5 fruit fly cellular contexts compared by ENCODE assay signal in genomic region chrX:8437285-8438110, dm6.
TF ChIP-seq lines count a peak whose summit lies in the region.

Gene Miga, minus strand, starts transcription at chrX:8437820.

- no peak for TF ChIP-seq CTCF in whole organism, embryonic (GFP tag; optimal IDR thresholded peaks at IDR 0.05; lab: Kevin White, UChicago)

TF ChIP-seq in whole organism, adult, 20 proteins besides CTCF, POLR2A, EP300 and RAD21:
- TF ChIP-seq bab1 (GFP tag; optimal IDR thresholded peaks at IDR 0.05; lab: Kevin White, UChicago) (peak; percentile 33), ovo (GFP tag; optimal IDR thresholded peaks at IDR 0.05; lab: Kevin White, UChicago) (peak; percentile 100), pad (GFP tag; optimal IDR thresholded peaks at IDR 0.05; lab: Kevin White, UChicago) (peak; percentile 96), toe (GFP tag; optimal IDR thresholded peaks at IDR 0.05; lab: Kevin White, UChicago) (no peak), CG14711 (tag; optimal IDR thresholded peaks at IDR 0.05; lab: Kevin White, UChicago) (no peak), Mnt (GFP tag; optimal IDR thresholded peaks at IDR 0.05; lab: Kevin White, UChicago) (peak; percentile 21), CG33017 (tag; optimal IDR thresholded peaks at IDR 0.05; lab: Kevin White, UChicago) (no peak), Hr96 (GFP tag; optimal IDR thresholded peaks at IDR 0.05; lab: Kevin White, UChicago) (no peak), tj (GFP tag; optimal IDR thresholded peaks at IDR 0.05; lab: Kevin White, UChicago) (peak; percentile 62), cic (GFP tag; optimal IDR thresholded peaks at IDR 0.05; lab: Kevin White, UChicago) (no peak), CG7101 (tag; optimal IDR thresholded peaks at IDR 0.05; lab: Kevin White, UChicago) (no peak), CG1620 (GFP tag; optimal IDR thresholded peaks at IDR 0.05; lab: Kevin White, UChicago) (no peak), CG7045 (GFP tag; optimal IDR thresholded peaks at IDR 0.05; lab: Kevin White, UChicago) (no peak), Crg-1 (GFP tag; optimal IDR thresholded peaks at IDR 0.05; lab: Kevin White, UChicago) (peak; percentile 10)
TF ChIP-seq in whole organism, adult: peak in this region for 6.

TF ChIP-seq in whole organism, embryonic, 481 proteins besides CTCF, POLR2A, EP300 and RAD21 (continues in another document):
- TF ChIP-seq CG4730 (GFP tag; IDR thresholded peaks at IDR 0.05; lab: Robert Waterston, UW) (no peak), CG13624 (GFP tag; optimal IDR thresholded peaks at IDR 0.05; lab: Kevin White, UChicago) (no peak), Ptx1 (GFP tag; IDR thresholded peaks at IDR 0.05; lab: Robert Waterston, UW) (no peak), Pdp1 (GFP tag; optimal IDR thresholded peaks at IDR 0.05; lab: Kevin White, UChicago) (no peak), shn (GFP tag; optimal IDR thresholded peaks at IDR 0.05; lab: Kevin White, UChicago) (no peak), cad (GFP tag; optimal IDR thresholded peaks at IDR 0.05; lab: Kevin White, UChicago) (no peak), CG11085 (GFP tag; IDR thresholded peaks at IDR 0.05; lab: Robert Waterston, UW) (no peak), h (optimal IDR thresholded peaks at IDR 0.05; lab: Kevin White, UChicago) (no peak), trh (GFP tag; optimal IDR thresholded peaks at IDR 0.05; lab: Kevin White, UChicago) (no peak), CG14710 (tag; optimal IDR thresholded peaks at IDR 0.05; lab: Kevin White, UChicago) (peak; percentile 7), CG12219 (GFP tag; optimal IDR thresholded peaks at IDR 0.05; lab: Kevin White, UChicago) (no peak), CG1233 (GFP tag; optimal IDR thresholded peaks at IDR 0.05; lab: Kevin White, UChicago) (no peak), Myb (GFP tag; optimal IDR thresholded peaks at IDR 0.05; lab: Kevin White, UChicago) (peak; percentile 2), nom (GFP tag; optimal IDR thresholded peaks at IDR 0.05; lab: Kevin White, UChicago) (peak; percentile 62), Mrtf (GFP tag; IDR thresholded peaks at IDR 0.05; lab: Robert Waterston, UW) (no peak), sna (GFP tag; IDR thresholded peaks at IDR 0.05; lab: Robert Waterston, UW; ENCODE audit: partially characterized antibody) (0 out of 2 replicates have a peak, but pooled peaks have one; percentile 27), fd3F (GFP tag; optimal IDR thresholded peaks at IDR 0.05; lab: Kevin White, UChicago) (no peak), Atf-2 (GFP tag; optimal IDR thresholded peaks at IDR 0.05; lab: Kevin White, UChicago) (no peak), twi (tag; optimal IDR thresholded peaks at IDR 0.05; lab: Kevin White, UChicago) (peak; percentile 83), CG15269 (tag; optimal IDR thresholded peaks at IDR 0.05; lab: Kevin White, UChicago) (peak; percentile 22)

TF ChIP-seq in whole organism, prepupa, 60 proteins besides CTCF, POLR2A, EP300 and RAD21 (continues in another document):
- TF ChIP-seq Eip75B (GFP tag; optimal IDR thresholded peaks at IDR 0.05; lab: Kevin White, UChicago) (no peak), CG31627 (GFP tag; optimal IDR thresholded peaks at IDR 0.05; lab: Kevin White, UChicago) (no peak), eg (GFP tag; IDR thresholded peaks at IDR 0.05; lab: Robert Waterston, UW) (peak; percentile 21; the same call in 1 of the 3 replicates), achi (GFP tag; optimal IDR thresholded peaks at IDR 0.05; lab: Kevin White, UChicago) (no peak), Hr38 (GFP tag; optimal IDR thresholded peaks at IDR 0.05; lab: Kevin White, UChicago) (no peak), CG11762 (GFP tag; optimal IDR thresholded peaks at IDR 0.05; lab: Kevin White, UChicago; ENCODE audit: insufficient read depth) (peak; percentile 11), fd85E (GFP tag; optimal IDR thresholded peaks at IDR 0.05; lab: Kevin White, UChicago) (no peak), acj6 (GFP tag; optimal IDR thresholded peaks at IDR 0.05; lab: Kevin White, UChicago) (no peak), CG6808 (GFP tag; optimal IDR thresholded peaks at IDR 0.05; lab: Kevin White, UChicago) (peak; percentile 18), Smox (GFP tag; optimal IDR thresholded peaks at IDR 0.05; lab: Kevin White, UChicago) (no peak), CG7368 (GFP tag; optimal IDR thresholded peaks at IDR 0.05; lab: Kevin White, UChicago) (no peak), salr (GFP tag; optimal IDR thresholded peaks at IDR 0.05; lab: Kevin White, UChicago) (no peak), OdsH (GFP tag; optimal IDR thresholded peaks at IDR 0.05; lab: Kevin White, UChicago) (no peak), CG10669 (GFP tag; optimal IDR thresholded peaks at IDR 0.05; lab: Kevin White, UChicago) (no peak), lz (GFP tag; optimal IDR thresholded peaks at IDR 0.05; lab: Kevin White, UChicago) (no peak), Sox15 (GFP tag; optimal IDR thresholded peaks at IDR 0.05; lab: Kevin White, UChicago) (no peak), Hr4 (GFP tag; optimal IDR thresholded peaks at IDR 0.05; lab: Kevin White, UChicago) (no peak), CG6792 (GFP tag; optimal IDR thresholded peaks at IDR 0.05; lab: Kevin White, UChicago) (no peak), CG8119 (GFP tag; IDR thresholded peaks at IDR 0.05; lab: Robert Waterston, UW) (no peak; the same call in 2 of the 3 replicates), spab (GFP tag; optimal IDR thresholded peaks at IDR 0.05; lab: Kevin White, UChicago) (peak; percentile 9), CG6163 (GFP tag; IDR thresholded peaks at IDR 0.05; lab: Robert Waterston, UW) (0 out of 3 replicates have a peak, but pooled peaks have one; percentile 26)

TF ChIP-seq in whole organism, pupa, 21 proteins besides CTCF, POLR2A, EP300 and RAD21:
- TF ChIP-seq Pif1B (GFP tag; optimal IDR thresholded peaks at IDR 0.05; lab: Kevin White, UChicago) (peak; percentile 36), EcR (GFP tag; optimal IDR thresholded peaks at IDR 0.05; lab: Kevin White, UChicago) (peak; percentile 92), CG4496 (GFP tag; IDR thresholded peaks at IDR 0.05; lab: Robert Waterston, UW) (0 out of 3 replicates have a peak, but pooled peaks have one; percentile 40), CG15710 (tag; optimal IDR thresholded peaks at IDR 0.05; lab: Kevin White, UChicago) (no peak), Ets98B (GFP tag; IDR thresholded peaks at IDR 0.05; lab: Robert Waterston, UW) (peak; percentile 11; the same call in 1 of the 2 replicates), CG32121 (GFP tag; IDR thresholded peaks at IDR 0.05; lab: Robert Waterston, UW) (peak; percentile 32; the same call in 1 of the 2 replicates), Snoo (tag; optimal IDR thresholded peaks at IDR 0.05; lab: Kevin White, UChicago) (no peak), CG8301 (tag; optimal IDR thresholded peaks at IDR 0.05; lab: Kevin White, UChicago) (peak; percentile 2)

TF ChIP-seq in whole organism, wandering third instar larva, 38 proteins besides CTCF, POLR2A, EP300 and RAD21:
- no peak for TF ChIP-seq Mio (GFP tag; optimal IDR thresholded peaks at IDR 0.05; lab: Kevin White, UChicago)
- TF ChIP-seq pan (optimal IDR thresholded peaks at IDR 0.05; lab: Kevin White, UChicago) = no peak
- TF ChIP-seq psq (GFP tag; optimal IDR thresholded peaks at IDR 0.05; lab: Kevin White, UChicago) = peak; percentile 84
- TF ChIP-seq foxo (GFP tag; optimal IDR thresholded peaks at IDR 0.05; lab: Kevin White, UChicago) = no peak
- TF ChIP-seq N (GFP tag; optimal IDR thresholded peaks at IDR 0.05; lab: Kevin White, UChicago) = no peak
- no peak for TF ChIP-seq GATAd (GFP tag; optimal IDR thresholded peaks at IDR 0.05; lab: Kevin White, UChicago)
- no peak for TF ChIP-seq lola (GFP tag; optimal IDR thresholded peaks at IDR 0.05; lab: Kevin White, UChicago)
- no peak for TF ChIP-seq Hnf4 (GFP tag; optimal IDR thresholded peaks at IDR 0.05; lab: Kevin White, UChicago)
